Fruit fly (Drosophila melanogaster): ENCODE data around the gene side-II.

DNA sequence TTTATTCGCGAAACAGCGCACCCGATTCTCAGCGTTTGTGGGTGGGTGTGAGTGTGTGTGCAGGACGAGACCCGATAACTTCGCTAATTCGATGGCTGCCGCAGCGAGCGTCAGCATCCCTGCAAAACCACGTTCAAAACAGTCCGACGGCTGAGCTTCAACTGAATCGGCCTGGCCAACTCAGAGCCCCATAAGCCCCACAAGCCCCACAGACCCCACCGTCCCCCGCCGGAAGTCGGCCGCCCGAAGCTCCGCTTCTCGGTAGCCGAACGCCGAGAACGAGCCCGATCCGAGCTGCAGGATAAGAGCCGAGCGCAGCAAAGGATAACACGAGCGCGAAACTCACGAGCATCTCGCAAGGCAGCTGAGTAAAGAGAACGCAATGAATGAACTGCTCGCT is at the start of gene side-II:
- no peak for TF ChIP-seq CG34367 (tag; optimal IDR thresholded peaks at IDR 0.05)
- no peak for TF ChIP-seq fd96Ca (GFP tag; IDR thresholded peaks at IDR 0.05)
- no peak for TF ChIP-seq CG8159 (tag; optimal IDR thresholded peaks at IDR 0.05)

All from whole organism, pupa.